Worm (Caenorhabditis elegans) whole organism, late embryonic: ENCODE results near the gene rbm-17.

Source experiments
- ama-1 ChIP-seq: fragments of 150-350 bp; optimal IDR thresholded peaks from 2 replicates; lab custom pipeline; 2014
- tbx-2 ChIP-seq: sonication (generic microtip); optimal IDR thresholded peaks from 2 replicates; lab custom pipeline; 2016; ENCODE audit warnings: missing genetic modification characterization, missing compliant biosample characterization

DNA sequence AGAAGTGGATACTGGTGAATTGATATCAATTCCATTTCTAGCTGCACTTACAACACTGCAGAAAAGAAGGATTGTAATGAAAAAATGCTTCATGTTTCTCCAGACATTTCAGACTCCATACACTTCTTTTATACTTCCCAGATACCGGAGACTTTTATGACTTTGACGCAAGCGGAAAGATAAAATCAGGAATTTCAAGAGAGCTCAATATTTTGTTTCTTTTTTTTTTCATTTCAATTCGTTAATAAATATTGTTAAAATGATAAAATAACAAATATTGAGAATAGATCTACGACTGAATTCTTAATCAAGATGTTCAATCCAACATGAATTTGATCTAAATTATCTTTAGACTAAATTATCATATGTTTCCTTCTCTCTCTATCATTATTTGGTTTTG is 12.6 kb upstream of the rbm-17 start, which contains the start of gene lys-5:
- no peak for TF ChIP-seq ama-1 (lab: Kevin White, UChicago)
- TF ChIP-seq tbx-2 (tag; lab: Kevin White, UChicago): no peak
